Fruit fly (Drosophila melanogaster): ENCODE results near the gene Rab11.

Rab11 gene

dm6 chr3R:21097631-21098117 is 13.5 kb upstream of the Rab11 start, which contains the start of gene RhoGAP93B (continued):
- peak; percentile 78 for TF ChIP-seq eyg (GFP tag; optimal IDR thresholded peaks at IDR 0.05)
- TF ChIP-seq sd (tag; optimal IDR thresholded peaks at IDR 0.05): no peak
- TF ChIP-seq rib (GFP tag; IDR thresholded peaks at IDR 0.05): peak; percentile 88
- TF ChIP-seq lov (optimal IDR thresholded peaks at IDR 0.05): no peak
- peak; percentile 78; the same call in 1 of the 3 replicates for TF ChIP-seq lov (GFP tag; IDR thresholded peaks at IDR 0.05)
- TF ChIP-seq CG13424 (tag; optimal IDR thresholded peaks at IDR 0.05): peak; percentile 85
- no peak for TF ChIP-seq tio (GFP tag; optimal IDR thresholded peaks at IDR 0.05)
- TF ChIP-seq jigr1 (GFP tag; IDR thresholded peaks at IDR 0.05): peak; percentile 69
- TF ChIP-seq zf30C (GFP tag; optimal IDR thresholded peaks at IDR 0.05): no peak
- TF ChIP-seq dysf (GFP tag; IDR thresholded peaks at IDR 0.05): peak; percentile 88
- peak; percentile 91 for TF ChIP-seq mam (GFP tag; optimal IDR thresholded peaks at IDR 0.05)
- peak; percentile 100 for TF ChIP-seq hbn (GFP tag; IDR thresholded peaks at IDR 0.05; ENCODE audit: partially characterized antibody)
- no peak for TF ChIP-seq sc (optimal IDR thresholded peaks at IDR 0.05)
- TF ChIP-seq sc (GFP tag; optimal IDR thresholded peaks at IDR 0.05): peak; percentile 28
- peak; percentile 53 for TF ChIP-seq Nf-YB (GFP tag; optimal IDR thresholded peaks at IDR 0.05)
- TF ChIP-seq C15 (GFP tag; IDR thresholded peaks at IDR 0.05): peak; percentile 85
- no peak for TF ChIP-seq CG17568 (GFP tag; optimal IDR thresholded peaks at IDR 0.05)
- peak; percentile 95 for TF ChIP-seq Optix (GFP tag; IDR thresholded peaks at IDR 0.05)
- 0 out of 2 replicates have a peak, but pooled peaks have one; percentile 5 for TF ChIP-seq CG4360 (GFP tag; IDR thresholded peaks at IDR 0.05)
- TF ChIP-seq bigmax (GFP tag; optimal IDR thresholded peaks at IDR 0.05): no peak
- peak; percentile 70 for TF ChIP-seq CG5245 (GFP tag; optimal IDR thresholded peaks at IDR 0.05)
- TF ChIP-seq ems (GFP tag; optimal IDR thresholded peaks at IDR 0.05): peak; percentile 86
- TF ChIP-seq Nf-YC (tag; optimal IDR thresholded peaks at IDR 0.05): peak; percentile 77
- peak; percentile 71; the same call in 2 of the 3 replicates for TF ChIP-seq croc (GFP tag; conservative IDR thresholded peaks at IDR 0.05)
- TF ChIP-seq vfl (GFP tag; optimal IDR thresholded peaks at IDR 0.05): no peak
- TF ChIP-seq Hr39 (optimal IDR thresholded peaks at IDR 0.05): no peak
- peak; percentile 1 for TF ChIP-seq Hand (GFP tag; optimal IDR thresholded peaks at IDR 0.05)
- TF ChIP-seq CG4282 (GFP tag; optimal IDR thresholded peaks at IDR 0.05): peak; percentile 73
- peak; percentile 79 for TF ChIP-seq CG12155 (GFP tag; optimal IDR thresholded peaks at IDR 0.05)
- peak; percentile 90 for TF ChIP-seq CG2116 (GFP tag; optimal IDR thresholded peaks at IDR 0.05)
- peak; percentile 69 for TF ChIP-seq her (GFP tag; optimal IDR thresholded peaks at IDR 0.05)
- TF ChIP-seq Rfx (GFP tag; IDR thresholded peaks at IDR 0.05): peak; percentile 91
- peak; percentile 74 for TF ChIP-seq CG12744 (GFP tag; optimal IDR thresholded peaks at IDR 0.05)
- TF ChIP-seq CG30431 (GFP tag; optimal IDR thresholded peaks at IDR 0.05): peak; percentile 39
- TF ChIP-seq CG9437 (GFP tag; optimal IDR thresholded peaks at IDR 0.05): peak; percentile 37
- TF ChIP-seq CG18619 (GFP tag; optimal IDR thresholded peaks at IDR 0.05): peak; percentile 58
- peak; percentile 71 for TF ChIP-seq CG16815 (GFP tag; optimal IDR thresholded peaks at IDR 0.05)
- TF ChIP-seq ttk (GFP tag; IDR thresholded peaks at IDR 0.05): peak; percentile 89
- peak; percentile 5 for TF ChIP-seq D (optimal IDR thresholded peaks at IDR 0.05)
- TF ChIP-seq D (GFP tag; optimal IDR thresholded peaks at IDR 0.05): peak; percentile 55
- peak; percentile 56 for TF ChIP-seq p53 (GFP tag; optimal IDR thresholded peaks at IDR 0.05)
- TF ChIP-seq CG34224 (GFP tag; IDR thresholded peaks at IDR 0.05; ENCODE audit: partially characterized antibody): peak; percentile 100
- peak; percentile 7 for TF ChIP-seq ab (GFP tag; optimal IDR thresholded peaks at IDR 0.05)
- TF ChIP-seq sr (GFP tag; IDR thresholded peaks at IDR 0.05): no peak
- peak; percentile 90 for TF ChIP-seq esg (GFP tag; conservative IDR thresholded peaks at IDR 0.05)
- peak; percentile 88 for TF ChIP-seq ci (GFP tag; IDR thresholded peaks at IDR 0.05)
- TF ChIP-seq Usf (GFP tag; optimal IDR thresholded peaks at IDR 0.05): peak; percentile 34
- TF ChIP-seq Oaz (GFP tag; IDR thresholded peaks at IDR 0.05): peak; percentile 87
- peak; percentile 86 for TF ChIP-seq chn (GFP tag; optimal IDR thresholded peaks at IDR 0.05)
- TF ChIP-seq eve (GFP tag; optimal IDR thresholded peaks at IDR 0.05): peak in 1 of 2 experiments; percentile 20
- peak; percentile 73 for TF ChIP-seq dmrt11E (tag; optimal IDR thresholded peaks at IDR 0.05)
- TF ChIP-seq NK7.1 (GFP tag; optimal IDR thresholded peaks at IDR 0.05): peak; percentile 63
- TF ChIP-seq pros (GFP tag; optimal IDR thresholded peaks at IDR 0.05): no peak

All from whole organism, embryonic.